Worm (Caenorhabditis elegans) whole organism, late embryonic: ENCODE results near the gene acbp-4.
A peak's percentile ranks its signal among the peaks of the same experiment; 100 is the strongest.

Experiments
- F13H6.1 ChIP-seq: sonication (generic microtip); optimal IDR thresholded peaks from 2 replicates; lab custom pipeline; 2016; ENCODE audit warnings: missing genetic modification characterization, missing compliant biosample characterization
- K02D7.2 ChIP-seq: sonication (generic microtip); optimal IDR thresholded peaks from 2 replicates; lab custom pipeline; 2017; ENCODE audit warnings: mild to moderate bottlenecking, missing genetic modification characterization, missing compliant biosample characterization
- K09A11.1 ChIP-seq: sonication (generic microtip); optimal IDR thresholded peaks from 2 replicates; lab custom pipeline; 2017; ENCODE audit warnings: antibody characterized with exemption, mild to moderate bottlenecking, missing genetic modification characterization, missing compliant biosample characterization; ENCODE audit not compliant: insufficient read depth
- T23F11.4 ChIP-seq: fragments of 200-800 bp; sonication (Bioruptor generic); optimal IDR thresholded peaks from 2 replicates; lab custom pipeline; 2018; ENCODE audit warnings: mild to moderate bottlenecking, missing genetic modification characterization, missing compliant biosample characterization
- Y22D7AL.16 ChIP-seq: sonication (generic microtip); optimal IDR thresholded peaks from 2 replicates; lab custom pipeline; 2016; ENCODE audit warnings: missing genetic modification characterization, missing compliant biosample characterization
- ama-1 ChIP-seq: fragments of 150-350 bp; optimal IDR thresholded peaks from 2 replicates; lab custom pipeline; 2014
- ceh-14 ChIP-seq: sonication (generic microtip); optimal IDR thresholded peaks from 2 replicates; lab custom pipeline; 2016; ENCODE audit warnings: missing genotype, missing genetic modification characterization, missing compliant biosample characterization
- ceh-19 ChIP-seq: fragments of 200-800 bp; sonication (Bioruptor generic); optimal IDR thresholded peaks from 2 replicates; lab custom pipeline; 2018; ENCODE audit warnings: mild to moderate bottlenecking, missing genetic modification characterization, missing compliant biosample characterization
- ceh-2 ChIP-seq: sonication (generic microtip); optimal IDR thresholded peaks from 2 replicates; lab custom pipeline; 2016; ENCODE audit warnings: missing genotype, missing genetic modification characterization, missing compliant biosample characterization
- ceh-31 ChIP-seq: sonication (generic microtip); optimal IDR thresholded peaks from 2 replicates; lab custom pipeline; 2016; ENCODE audit warnings: missing genetic modification characterization, missing compliant biosample characterization
- ceh-45 ChIP-seq: fragments of 200-800 bp; sonication (Bioruptor generic); IDR thresholded peaks from 2 replicates; pipeline ENCODE4 v1.3.6; 2022; ENCODE audit warnings: missing genetic modification reagents, missing genetic modification characterization, missing compliant biosample characterization
- ceh-48 ChIP-seq: sonication (generic microtip); optimal IDR thresholded peaks from 2 replicates; lab custom pipeline; 2016; ENCODE audit warnings: missing genetic modification characterization, inconsistent platforms, missing compliant biosample characterization
- che-1 ChIP-seq: sonication (generic microtip); optimal IDR thresholded peaks from 2 replicates; lab custom pipeline; 2016; ENCODE audit warnings: mild to moderate bottlenecking, missing genetic modification characterization, missing compliant biosample characterization
- dve-1 ChIP-seq: sonication (generic microtip); optimal IDR thresholded peaks from 2 replicates; lab custom pipeline; 2017; ENCODE audit warnings: antibody characterized with exemption, mild to moderate bottlenecking, missing genetic modification characterization, missing compliant biosample characterization
- elt-2 ChIP-seq: sonication (generic microtip); optimal IDR thresholded peaks from 2 replicates; lab custom pipeline; 2016; ENCODE audit warnings: missing genetic modification reagents, missing genetic modification characterization, missing compliant biosample characterization
- elt-4 ChIP-seq: sonication (generic microtip); optimal IDR thresholded peaks from 2 replicates; lab custom pipeline; 2016; ENCODE audit warnings: missing genetic modification characterization, missing compliant biosample characterization
- eyg-1 ChIP-seq: sonication (generic microtip); optimal IDR thresholded peaks from 2 replicates; lab custom pipeline; 2016; ENCODE audit warnings: missing genotype, missing genetic modification characterization, missing compliant biosample characterization
- fkh-6 ChIP-seq: sonication (generic microtip); optimal IDR thresholded peaks from 2 replicates; lab custom pipeline; 2016; ENCODE audit warnings: missing genetic modification characterization, missing compliant biosample characterization
- hlh-13 ChIP-seq: fragments of 200-800 bp; sonication (Bioruptor generic); optimal IDR thresholded peaks from 2 replicates; lab custom pipeline; 2018; ENCODE audit warnings: mild to moderate bottlenecking, missing genetic modification characterization, missing compliant biosample characterization
- hlh-15 ChIP-seq: sonication (generic microtip); optimal IDR thresholded peaks from 2 replicates; lab custom pipeline; 2016; ENCODE audit warnings: missing genetic modification characterization, missing compliant biosample characterization
- hlh-6 ChIP-seq: sonication (generic microtip); optimal IDR thresholded peaks from 2 replicates; lab custom pipeline; 2016; ENCODE audit warnings: missing genotype, missing genetic modification characterization, missing compliant biosample characterization
- hlh-8 ChIP-seq: sonication (generic microtip); optimal IDR thresholded peaks from 2 replicates; lab custom pipeline; 2016; ENCODE audit warnings: missing genotype, missing genetic modification characterization, missing compliant biosample characterization
- mec-3 ChIP-seq: sonication (generic microtip); optimal IDR thresholded peaks from 2 replicates; lab custom pipeline; 2016; ENCODE audit warnings: borderline replicate concordance, missing genetic modification characterization, missing compliant biosample characterization
- nfya-1 ChIP-seq: sonication (generic microtip); optimal IDR thresholded peaks from 2 replicates; lab custom pipeline; 2017; ENCODE audit warnings: missing genetic modification characterization, mild to moderate bottlenecking, missing compliant biosample characterization, antibody characterized with exemption, moderate library complexity
- nhr-11 ChIP-seq: fragments of 150-350 bp; optimal IDR thresholded peaks from 2 replicates; lab custom pipeline; 2014; ENCODE audit warnings: missing biosample characterization, missing genetic modification characterization
- npax-4 ChIP-seq: sonication (generic microtip); optimal IDR thresholded peaks from 2 replicates; lab custom pipeline; 2016; ENCODE audit warnings: missing genetic modification characterization, missing compliant biosample characterization
- pat-9 ChIP-seq: fragments of 200-800 bp; sonication (Bioruptor generic); optimal IDR thresholded peaks from 2 replicates; lab custom pipeline; 2018; ENCODE audit warnings: mild to moderate bottlenecking, missing genetic modification characterization, moderate library complexity, missing compliant biosample characterization
- pax-1 ChIP-seq: fragments of 150-350 bp; optimal IDR thresholded peaks from 2 replicates; lab custom pipeline; 2014; ENCODE audit warnings: missing biosample characterization, missing genetic modification characterization
- pha-2 ChIP-seq: sonication (generic microtip); optimal IDR thresholded peaks from 2 replicates; lab custom pipeline; 2017; ENCODE audit warnings: mild to moderate bottlenecking, missing genetic modification characterization, missing compliant biosample characterization
- ref-2 ChIP-seq: sonication (generic microtip); optimal IDR thresholded peaks from 2 replicates; lab custom pipeline; 2016; ENCODE audit warnings: missing genetic modification characterization, missing compliant biosample characterization
- sox-4 ChIP-seq: sonication (generic microtip); optimal IDR thresholded peaks from 2 replicates; lab custom pipeline; 2017; ENCODE audit warnings: mild to moderate bottlenecking, missing genetic modification characterization, inconsistent platforms, missing compliant biosample characterization
- tbx-2 ChIP-seq: sonication (generic microtip); optimal IDR thresholded peaks from 2 replicates; lab custom pipeline; 2016; ENCODE audit warnings: missing genetic modification characterization, missing compliant biosample characterization
- tbx-7 ChIP-seq: sonication (generic microtip); optimal IDR thresholded peaks from 2 replicates; lab custom pipeline; 2016; ENCODE audit warnings: missing genotype, missing genetic modification characterization, missing compliant biosample characterization
- unc-3 ChIP-seq, 2 experiments: fragments of 200-800 bp in 1 of 2; sonication (Bioruptor generic) in 1 of 2; sonication (generic microtip) in 1 of 2; conservative IDR thresholded peaks in 1 of 2; optimal IDR thresholded peaks in 1 of 2; 2 replicates each; pipeline versions ENCODE4 v1.3.6 to Lab custom; 2016 to 2022; ENCODE audit warnings: missing compliant biosample characterization in 2 of 2, missing genetic modification characterization in 2 of 2, missing genetic modification reagents in 1 of 2
- unc-42 ChIP-seq: sonication (generic microtip); optimal IDR thresholded peaks from 2 replicates; lab custom pipeline; 2016; ENCODE audit warnings: missing genotype, missing genetic modification characterization, missing compliant biosample characterization

Gene acbp-4

DNA sequence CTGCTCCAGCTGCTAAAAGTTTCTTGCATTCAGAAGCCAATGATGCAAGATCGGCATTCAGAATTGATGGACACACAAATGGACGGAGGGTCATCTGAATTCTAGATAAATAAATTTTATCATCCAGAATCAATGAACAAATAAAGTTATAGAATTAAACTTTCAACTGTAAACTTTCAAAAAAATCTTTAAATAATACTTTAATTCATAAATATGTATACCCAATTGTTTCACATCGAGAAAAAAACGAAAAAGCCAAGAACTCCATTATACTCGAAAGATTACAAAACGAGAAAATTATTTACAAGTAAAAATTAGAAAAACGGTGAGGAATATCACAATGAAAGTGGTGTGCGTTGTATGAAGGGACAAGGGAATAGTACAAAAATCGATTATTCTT, 38.1 kb upstream of the acbp-4 start, which contains the start of gene F08F8.7:
F08F8.7 (minus strand) TSS at position 101 of the 400 bp plus-strand sequence.
- TF ChIP-seq che-1 (tag; lab: Kevin White, UChicago) (no peak), ceh-2 (no peak), npax-4 (tag; lab: Kevin White, UChicago) (no peak), K09A11.1 (tag; lab: Kevin White, UChicago) (no peak), F13H6.1 (no peak), tbx-7 (tag; lab: Kevin White, UChicago) (no peak), T23F11.4 (GFP tag; lab: Kevin White, UChicago) (no peak), hlh-8 (tag; lab: Kevin White, UChicago) (no peak), nhr-11 (tag; lab: Kevin White, UChicago) (no peak), elt-2 (tag; lab: Kevin White, UChicago) (no peak), pha-2 (no peak), pat-9 (tag; lab: Kevin White, UChicago) (no peak), dve-1 (tag; lab: Kevin White, UChicago) (no peak), hlh-13 (GFP tag; lab: Kevin White, UChicago) (no peak), ceh-48 (tag; lab: Kevin White, UChicago) (no peak)

DNA sequence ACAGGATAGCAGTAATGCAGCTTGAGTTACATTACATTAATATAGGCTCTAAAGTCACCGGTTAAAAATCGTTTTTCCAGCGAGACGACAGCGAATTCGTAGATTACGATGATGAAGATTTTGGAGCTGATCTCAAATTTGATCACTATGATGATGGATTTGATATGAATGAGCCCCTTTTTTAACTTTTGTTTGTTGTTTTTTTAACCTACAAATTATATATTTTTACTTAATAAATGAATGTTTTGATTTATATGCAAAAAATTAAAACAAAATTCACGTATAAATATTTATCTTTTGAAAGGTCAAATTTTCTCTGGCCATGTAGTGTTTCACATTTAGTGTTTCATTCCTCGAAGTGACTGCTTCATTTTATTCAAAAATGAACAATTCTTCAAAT, 34.5 kb upstream of the acbp-4 start, which contains the start of gene F08F8.6:
F08F8.6 (plus strand) TSS at position 301 of the 400 bp plus-strand sequence.
- TF ChIP-seq ama-1 (lab: Kevin White, UChicago) (no peak), hlh-15 (no peak), Y22D7AL.16 (no peak), ceh-45 (no peak)

DNA sequence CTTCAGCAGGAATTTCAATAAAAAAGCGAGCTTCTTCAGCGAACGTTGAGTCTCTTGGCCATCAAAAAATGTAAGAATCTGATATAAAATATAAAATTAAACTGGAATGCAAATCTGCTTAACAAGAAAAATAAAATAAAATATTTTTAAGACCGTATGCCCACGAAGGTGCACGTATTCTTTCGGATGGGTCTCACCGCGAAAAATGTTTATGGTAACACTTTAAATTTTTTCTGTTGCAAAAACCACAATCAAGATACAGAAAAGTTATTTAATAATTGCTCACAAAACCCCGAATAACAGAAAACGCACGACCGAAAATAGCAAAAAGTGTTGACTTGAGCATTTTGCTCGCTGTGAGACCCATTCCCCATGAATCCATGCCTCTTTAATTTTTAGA, 30.2 kb upstream of the acbp-4 start:
- TF ChIP-seq hlh-6 (tag; lab: Kevin White, UChicago) (no peak), sox-4 (no peak), eyg-1 (tag; lab: Kevin White, UChicago) (no peak), unc-3 (GFP tag; conservative IDR thresholded peaks at IDR 0.05; lab: Robert Waterston, UW) (no peak), unc-3 (tag; optimal IDR thresholded peaks at IDR 0.05; lab: Kevin White, UChicago) (no peak), pax-1 (tag; lab: Kevin White, UChicago) (no peak), ref-2 (no peak)

DNA sequence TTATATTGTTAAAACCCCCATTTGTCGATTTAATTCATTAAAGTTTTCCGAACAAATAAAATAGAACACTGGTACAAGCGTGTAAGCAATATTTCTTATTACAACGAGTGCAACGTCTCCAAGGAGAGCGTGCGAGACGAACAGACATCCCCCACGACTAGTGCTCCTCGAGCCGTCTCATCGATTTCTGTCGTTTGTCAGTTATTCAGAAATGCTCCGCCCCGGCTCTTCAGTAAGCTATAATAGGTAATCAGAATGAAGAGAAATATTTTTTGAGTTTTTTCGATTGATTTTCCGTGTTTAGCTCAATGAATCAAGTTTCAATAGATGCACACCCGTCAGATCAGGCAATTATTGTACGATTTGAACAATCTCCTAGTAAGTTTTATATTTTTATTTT, 29.8 kb upstream of the acbp-4 start, which contains the start of gene kap-1:
kap-1 (plus strand) TSS at position 143 of the 400 bp plus-strand sequence.
- TF ChIP-seq pha-2 (no peak), ceh-48 (tag; lab: Kevin White, UChicago) (peak; percentile 40)

DNA sequence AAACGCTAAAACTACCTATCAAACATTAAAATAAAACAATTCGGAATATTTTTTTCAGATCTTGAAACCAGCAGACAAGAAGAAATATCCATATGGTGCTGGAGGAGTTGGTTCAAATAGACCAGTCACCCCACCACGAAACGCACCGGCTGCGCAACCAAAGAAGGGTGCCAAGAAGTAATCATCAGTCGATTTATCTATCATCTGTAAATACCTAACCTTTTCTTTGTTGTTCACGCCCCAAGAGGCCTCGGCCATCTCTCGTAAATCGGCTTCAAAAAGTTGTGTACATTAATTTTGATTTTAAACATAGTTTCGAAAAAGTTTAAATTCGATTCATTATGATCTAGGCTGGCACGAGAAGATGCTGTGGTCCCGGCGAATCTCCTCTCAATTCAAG, 29.1 kb upstream of the acbp-4 start:
- TF ChIP-seq elt-4 (tag; lab: Kevin White, UChicago) (no peak), hlh-15 (no peak), ceh-14 (no peak), K02D7.2 (tag; lab: Kevin White, UChicago) (no peak), ref-2 (no peak), ama-1 (lab: Kevin White, UChicago) (no peak), fkh-6 (no peak), mec-3 (tag; lab: Kevin White, UChicago) (no peak), ceh-31 (no peak), hlh-13 (GFP tag; lab: Kevin White, UChicago) (no peak), unc-42 (tag; lab: Kevin White, UChicago) (no peak)
- TF ChIP-seq, all 69 proteins: peak for 0

DNA sequence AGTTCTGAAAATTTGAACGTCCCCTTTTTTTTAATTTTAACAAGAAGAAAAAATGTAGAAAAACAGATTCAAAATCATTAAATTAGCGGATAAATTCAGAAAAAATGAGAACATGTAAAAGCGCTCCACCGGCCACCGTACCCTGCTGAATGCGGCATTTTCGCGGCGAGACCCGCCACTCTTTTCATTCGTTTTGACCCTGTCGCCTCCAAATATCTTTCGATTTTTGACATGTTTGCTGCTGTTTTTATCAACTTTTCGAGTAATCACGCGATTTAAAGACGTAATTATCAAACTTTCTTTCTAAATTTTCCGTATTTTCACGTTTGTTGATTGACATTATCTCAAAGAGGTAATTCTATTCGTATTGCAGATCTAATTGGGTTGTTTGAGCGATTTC, 27.3 kb upstream of the acbp-4 start, which contains the start of gene gsp-2:
gsp-2 (plus strand) TSS at position 374 of the 400 bp plus-strand sequence.
- TF ChIP-seq nfya-1 = peak; percentile 74
- TF ChIP-seq ceh-31 = peak; percentile 35
- peak; percentile 24 for TF ChIP-seq elt-2 (tag; lab: Kevin White, UChicago)
- peak; percentile 16 for TF ChIP-seq dve-1 (tag; lab: Kevin White, UChicago)
- TF ChIP-seq unc-42 (tag; lab: Kevin White, UChicago) = peak; percentile 23
- TF ChIP-seq ref-2 = peak; percentile 29
- TF ChIP-seq tbx-2 (tag; lab: Kevin White, UChicago) = peak; percentile 20
- TF ChIP-seq che-1 (tag; lab: Kevin White, UChicago) = peak; percentile 0
- no peak for TF ChIP-seq ceh-19 (GFP tag; lab: Kevin White, UChicago)
- TF ChIP-seq ceh-48 (tag; lab: Kevin White, UChicago) = no peak
